Fruit fly (Drosophila melanogaster) whole organism: ENCODE results near the gene CG13796.
"Not testable (repeated sequence)": the region's sequence is repeated elsewhere in the genome, so short reads cannot be mapped to it uniquely, and the experiment has no call there.

Source experiments
- CG8478 ChIP-seq: fragments of >200 bp; optimal IDR thresholded peaks from 2 replicates; lab custom pipeline; 2018; ENCODE audit warnings: inconsistent platforms
- Dll ChIP-seq: fragments of >200 bp; optimal IDR thresholded peaks from 2 replicates; lab custom pipeline; 2017
- EcR ChIP-seq, 2 experiments: fragments of >200 bp; optimal IDR thresholded peaks; 2 replicates each; lab custom pipeline; 2017; ENCODE audit warnings: missing biosample characterization in 2 of 2, missing genetic modification characterization in 2 of 2, missing genetic modification reagents in 2 of 2
- pan ChIP-seq: fragments of >200 bp; optimal IDR thresholded peaks from 2 replicates; lab custom pipeline; 2017
- psq ChIP-seq: fragments of >200 bp; optimal IDR thresholded peaks from 2 replicates; lab custom pipeline; 2017
- usp ChIP-seq: fragments of >200 bp; optimal IDR thresholded peaks from 2 replicates; lab custom pipeline; 2017; ENCODE audit warnings: missing biosample characterization, missing genetic modification characterization, mixed read lengths

The CG13796 gene

dm6 chr2L:7746975-7747374 is 14.5 kb upstream of the CG13796 start, which contains the start of gene ATPsynGL:
TSS of gene ATPsynGL (plus strand) at chr2L:7747275.
- no peak for TF ChIP-seq Dll

dm6 chr2L:7744739-7745138 is 12.3 kb upstream of the CG13796 start, which contains the start of gene CG7214:
TSS of gene CG7214 (minus strand) at chr2L:7744839.
- TF ChIP-seq pan (lab: Kevin White, UChicago), result no peak
- no peak for TF ChIP-seq usp (GFP tag; lab: Kevin White, UChicago)
- TF ChIP-seq CG8478 (lab: Kevin White, UChicago), result no peak
- no peak for TF ChIP-seq EcR (GFP tag; optimal IDR thresholded peaks at IDR 0.05; lab: Kevin White, UChicago)
- no peak for TF ChIP-seq Dll
- no peak for TF ChIP-seq psq (lab: Kevin White, UChicago)

dm6 chr2L:7744208-7744607 is 11.7 kb upstream of the CG13796 start:
- TF ChIP-seq CG8478 (lab: Kevin White, UChicago), result no peak
- TF ChIP-seq EcR (GFP tag; optimal IDR thresholded peaks at IDR 0.05; lab: Kevin White, UChicago), result no peak
- TF ChIP-seq psq (lab: Kevin White, UChicago), result no peak
- TF ChIP-seq pan (lab: Kevin White, UChicago), result no peak
- no peak for TF ChIP-seq Dll
- no peak for TF ChIP-seq usp (GFP tag; lab: Kevin White, UChicago)

dm6 chr2L:7741437-7741836 is 9.0 kb upstream of the CG13796 start, which contains the start of gene Acp1:
TSS of gene Acp1 (minus strand) at chr2L:7741537.
- TF ChIP-seq pan (lab: Kevin White, UChicago), result no peak
- no peak for TF ChIP-seq psq (lab: Kevin White, UChicago)
- TF ChIP-seq Dll, result no peak
- no peak for TF ChIP-seq EcR (GFP tag; optimal IDR thresholded peaks at IDR 0.05; lab: Kevin White, UChicago)
- no peak for TF ChIP-seq CG8478 (lab: Kevin White, UChicago)
- TF ChIP-seq usp (GFP tag; lab: Kevin White, UChicago), result no peak

- TF ChIP-seq CG8478 (lab: Kevin White, UChicago); EcR (GFP tag; optimal IDR thresholded peaks at IDR 0.05; lab: Kevin White, UChicago); usp (GFP tag; lab: Kevin White, UChicago): not testable (repeated sequence)
Measured at dm6 chr2L:7738709-7739108, 6.2 kb upstream of the CG13796 start, which contains the start of gene CG31904. TSS of gene CG31904 (minus strand) at chr2L:7738809.

dm6 chr2L:7726268-7726997 is 6.0 kb downstream of the CG13796 start, which contains the start of gene CG13795:
TSS of gene CG13795 (minus strand) at chr2L:7726298.
- TF ChIP-seq usp (GFP tag; lab: Kevin White, UChicago) (no peak), EcR (GFP tag; optimal IDR thresholded peaks at IDR 0.05; lab: Kevin White, UChicago) (no peak), psq (lab: Kevin White, UChicago) (no peak), Dll (no peak), pan (lab: Kevin White, UChicago) (no peak)

- TF ChIP-seq Dll (no peak), EcR (GFP tag; optimal IDR thresholded peaks at IDR 0.05; lab: Kevin White, UChicago) (no peak), usp (GFP tag; lab: Kevin White, UChicago) (no peak), pan (lab: Kevin White, UChicago) (no peak), psq (lab: Kevin White, UChicago) (no peak), CG8478 (lab: Kevin White, UChicago) (no peak)
Measured at dm6 chr2L:7722723-7723122, 9.7 kb downstream of the CG13796 start, which contains the start of gene CG13794. TSS of gene CG13794 (minus strand) at chr2L:7722823.

- TF ChIP-seq pan (lab: Kevin White, UChicago) (no peak), CG8478 (lab: Kevin White, UChicago) (no peak), EcR (GFP tag; optimal IDR thresholded peaks at IDR 0.05; lab: Kevin White, UChicago) (no peak), usp (GFP tag; lab: Kevin White, UChicago) (no peak), psq (lab: Kevin White, UChicago) (no peak), Dll (no peak)
Measured at dm6 chr2L:7722102-7722501, 10.4 kb downstream of the CG13796 start.

dm6 chr2L:7719387-7719786 is 13.1 kb downstream of the CG13796 start, which contains the start of gene CG13793:
TSS of gene CG13793 (minus strand) at chr2L:7719487.
- TF ChIP-seq usp (GFP tag; lab: Kevin White, UChicago), result no peak
- TF ChIP-seq CG8478 (lab: Kevin White, UChicago), result no peak
- no peak for TF ChIP-seq Dll
- TF ChIP-seq pan (lab: Kevin White, UChicago), result no peak
- TF ChIP-seq EcR (GFP tag; optimal IDR thresholded peaks at IDR 0.05; lab: Kevin White, UChicago), result no peak
- no peak for TF ChIP-seq psq (lab: Kevin White, UChicago)

dm6 chr2L:7716545-7716944 is 15.9 kb downstream of the CG13796 start, which contains the start of gene CG33296:
TSS of gene CG33296 (minus strand) at chr2L:7716645.
- TF ChIP-seq usp (GFP tag; lab: Kevin White, UChicago) (no peak), Dll (no peak), EcR (GFP tag; optimal IDR thresholded peaks at IDR 0.05; lab: Kevin White, UChicago) (no peak), CG8478 (lab: Kevin White, UChicago) (no peak), psq (lab: Kevin White, UChicago) (no peak)

dm6 chr2L:7711034-7711685 is 21.3 kb downstream of the CG13796 start:
- TF ChIP-seq CG8478 (lab: Kevin White, UChicago), result no peak
- no peak for TF ChIP-seq EcR (GFP tag; optimal IDR thresholded peaks at IDR 0.05; lab: Kevin White, UChicago)
- TF ChIP-seq usp (GFP tag; lab: Kevin White, UChicago), result no peak
- TF ChIP-seq psq (lab: Kevin White, UChicago), result no peak
- no peak for TF ChIP-seq Dll
- TF ChIP-seq pan (lab: Kevin White, UChicago), result no peak
